Worm (Caenorhabditis elegans): ENCODE measurements around the gene clk-1.
A peak's percentile ranks its signal among the peaks of the same experiment; 100 is the strongest.

clk-1 gene

DNA sequence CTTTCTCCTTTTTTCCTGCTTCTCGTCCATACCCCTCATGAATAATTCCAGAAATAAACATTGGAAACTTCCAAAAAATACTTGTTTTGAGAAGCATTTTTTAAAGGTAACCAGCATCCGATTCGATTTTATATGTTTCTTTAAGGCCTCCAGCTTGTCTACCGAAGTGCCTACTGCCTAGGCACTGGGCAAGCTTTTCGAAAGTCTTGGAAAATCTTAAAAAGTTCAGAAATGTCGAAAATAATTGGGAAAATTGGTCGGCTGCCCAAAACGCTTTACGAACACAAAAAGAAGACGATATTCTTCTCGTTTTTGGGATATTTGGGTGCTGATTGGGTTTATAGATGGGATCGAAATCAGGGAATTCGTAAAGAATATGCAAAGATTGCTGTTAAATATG is 44.0 kb downstream of the clk-1 start, which contains the start of gene F52C9.3:
F52C9.3 (plus strand) TSS at position 225 of the 400 bp plus-strand sequence.
- TF ChIP-seq nhr-102 (tag; optimal IDR thresholded peaks at IDR 0.05) (no peak), ama-1 (optimal IDR thresholded peaks at IDR 0.05) (peak; percentile 82), ceh-32 (tag; optimal IDR thresholded peaks at IDR 0.05; ENCODE audit: poor library complexity) (no peak), mes-2 (tag; optimal IDR thresholded peaks at IDR 0.05; ENCODE audit: poor library complexity, severe bottlenecking) (peak; percentile 1), ceh-62 (tag; optimal IDR thresholded peaks at IDR 0.05) (no peak), aha-1 (tag) (peak; percentile 80), unc-62 (GFP tag; optimal IDR thresholded peaks at IDR 0.05 in 1 of 2) (peak in 1 of 2 experiments; percentile 42), unc-62 (tag; optimal IDR thresholded peaks at IDR 0.05) (no peak), nhr-6 (tag; optimal IDR thresholded peaks at IDR 0.05) (no peak), T26A8.4 (GFP tag; IDR thresholded peaks at IDR 0.05) (0 out of 2 replicates have a peak, but pooled peaks have one; percentile 39), madf-9 (GFP tag; conservative IDR thresholded peaks at IDR 0.05) (no peak), daf-19 (GFP tag; conservative IDR thresholded peaks at IDR 0.05) (no peak), daf-16 (GFP tag; optimal IDR thresholded peaks at IDR 0.05) (no peak), daf-16 (tag; optimal IDR thresholded peaks at IDR 0.05) (peak; percentile 23)

DNA sequence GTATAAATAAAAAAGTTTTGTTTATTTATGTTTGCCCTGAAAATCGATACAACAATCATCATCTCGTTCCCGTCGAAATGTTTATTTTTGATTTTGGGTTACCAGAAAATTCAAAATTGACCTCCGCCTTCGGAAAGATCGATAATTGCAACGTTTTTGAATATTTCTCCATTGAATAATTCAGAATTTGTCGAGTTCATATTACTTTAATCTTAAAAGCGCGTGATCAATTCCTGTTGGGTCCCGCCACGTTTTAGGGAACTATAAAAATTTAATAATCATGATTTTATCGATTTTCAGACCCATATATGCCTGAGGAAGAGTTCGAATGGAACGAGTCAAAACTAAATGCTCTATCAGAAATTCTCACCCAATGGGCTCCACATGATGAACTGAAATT is 48.6 kb downstream of the clk-1 start, which contains the start of gene sorf-2:
sorf-2 (plus strand) TSS at position 301 of the 400 bp plus-strand sequence.
- TF ChIP-seq mes-2 (tag; optimal IDR thresholded peaks at IDR 0.05; ENCODE audit: poor library complexity, severe bottlenecking) (no peak), dmd-6 (GFP tag; IDR thresholded peaks at IDR 0.05) (no peak), zfp-2 (tag; optimal IDR thresholded peaks at IDR 0.05) (no peak), skn-1 (tag; optimal IDR thresholded peaks at IDR 0.05) (no peak), jun-1 (tag; optimal IDR thresholded peaks at IDR 0.05) (no peak), dve-1 (tag; optimal IDR thresholded peaks at IDR 0.05; ENCODE audit: insufficient read depth) (no peak), lin-29 (GFP tag; IDR thresholded peaks at IDR 0.05) (no peak), nhr-25 (tag; optimal IDR thresholded peaks at IDR 0.05; ENCODE audit: borderline replicate concordance, insufficient read depth) (no peak), aly-2 (tag; optimal IDR thresholded peaks at IDR 0.05) (no peak), tra-1 (GFP tag; IDR thresholded peaks at IDR 0.05) (no peak)
